Worm (Caenorhabditis elegans): ENCODE results near the gene C34C12.12.
A peak's percentile ranks its signal among the peaks of the same experiment; 100 is the strongest.
"Not testable (repeated sequence)": the region's sequence is repeated elsewhere in the genome, so short reads cannot be mapped to it uniquely, and the experiment has no call there.

C34C12.12 gene

ce11 chrIII:3453486-3453885 lies 492 bp downstream of the C34C12.12 start, which contains the start of gene C34C12.2:
TSS of gene C34C12.2 (plus strand) at chrIII:3453786.
- TF ChIP-seq Y95B8A.8, madf-3, F37B4.10 (GFP tag; IDR thresholded peaks at IDR 0.05): not testable (repeated sequence)

ce11 chrIII:3454045-3454444 lies 1.1 kb downstream of the C34C12.12 start, which contains the start of gene C34C12.1:
TSS of gene C34C12.1 (plus strand) at chrIII:3454345.
- TF ChIP-seq chd-7 (tag; optimal IDR thresholded peaks at IDR 0.05); unc-62 (GFP tag; optimal IDR thresholded peaks at IDR 0.05); ets-4 (GFP tag; optimal IDR thresholded peaks at IDR 0.05): not testable (repeated sequence)

ce11 chrIII:3456226-3456625 lies 3.2 kb downstream of the C34C12.12 start:
- TF ChIP-seq ama-1 (optimal IDR thresholded peaks at IDR 0.05) = peak; percentile 45
- no peak for TF ChIP-seq ama-1 (GFP tag; optimal IDR thresholded peaks at IDR 0.05)
- TF ChIP-seq F55B11.4 (tag; optimal IDR thresholded peaks at IDR 0.05; ENCODE audit: borderline replicate concordance, insufficient read depth) = no peak
- TF ChIP-seq lsy-27 (tag; optimal IDR thresholded peaks at IDR 0.05; ENCODE audit: borderline replicate concordance, insufficient read depth) = peak; percentile 3
- peak; percentile 90 for TF ChIP-seq F33H1.4 (GFP tag; IDR thresholded peaks at IDR 0.05)
- peak; percentile 91 for TF ChIP-seq ceh-100 (GFP tag; IDR thresholded peaks at IDR 0.05)
- TF ChIP-seq hlh-12 (tag; optimal IDR thresholded peaks at IDR 0.05) = no peak
- TF ChIP-seq madf-10 (tag; optimal IDR thresholded peaks at IDR 0.05) = peak; percentile 89
- peak; percentile 83 for TF ChIP-seq F49E8.2 (tag; optimal IDR thresholded peaks at IDR 0.05; ENCODE audit: insufficient read depth)
- no peak for TF ChIP-seq ztf-25 (GFP tag; IDR thresholded peaks at IDR 0.05)
- peak; percentile 95 for TF ChIP-seq ZK185.1 (tag; optimal IDR thresholded peaks at IDR 0.05; ENCODE audit: poor library complexity, severe bottlenecking)
- TF ChIP-seq aptf-3 (GFP tag; IDR thresholded peaks at IDR 0.05) = no peak
- TF ChIP-seq attf-6 (GFP tag; IDR thresholded peaks at IDR 0.05) = no peak
- TF ChIP-seq athp-1 (tag; optimal IDR thresholded peaks at IDR 0.05) = peak; percentile 93
- no peak for TF ChIP-seq die-1 (tag; optimal IDR thresholded peaks at IDR 0.05)
- 0 out of 2 replicates have a peak, but pooled peaks have one; percentile 55 for TF ChIP-seq ztf-28 (GFP tag; IDR thresholded peaks at IDR 0.05)
- TF ChIP-seq mes-4 (tag; optimal IDR thresholded peaks at IDR 0.05) = no peak
- peak; percentile 36 for TF ChIP-seq xnd-1 (tag; optimal IDR thresholded peaks at IDR 0.05)
- peak; percentile 84 for TF ChIP-seq C17E4.6 (GFP tag; IDR thresholded peaks at IDR 0.05)
- TF ChIP-seq ccch-3 (GFP tag; optimal IDR thresholded peaks at IDR 0.05) = no peak
- no peak for TF ChIP-seq sptf-2 (GFP tag; optimal IDR thresholded peaks at IDR 0.05)
- peak; percentile 77 for TF ChIP-seq tbp1 (GFP tag; optimal IDR thresholded peaks at IDR 0.05)
- TF ChIP-seq lin-35 (GFP tag; optimal IDR thresholded peaks at IDR 0.05) = peak; percentile 63 to 98 (median 85)
- TF ChIP-seq F23B12.7 (tag; optimal IDR thresholded peaks at IDR 0.05; ENCODE audit: insufficient read depth) = peak; percentile 92
- peak; percentile 77 for TF ChIP-seq F10E7.11 (tag; optimal IDR thresholded peaks at IDR 0.05)
- TF ChIP-seq F39B2.1 (GFP tag; IDR thresholded peaks at IDR 0.05) = no peak
- TF ChIP-seq akir-1 (GFP tag; optimal IDR thresholded peaks at IDR 0.05) = no peak
- peak; percentile 72 for TF ChIP-seq dpl-1 (GFP tag; optimal IDR thresholded peaks at IDR 0.05)
- peak; percentile 88 for TF ChIP-seq chd-7 (tag; optimal IDR thresholded peaks at IDR 0.05)
- TF ChIP-seq F57A8.1 (GFP tag; optimal IDR thresholded peaks at IDR 0.05) = no peak
- no peak for TF ChIP-seq sdz-38 (tag; optimal IDR thresholded peaks at IDR 0.05)
- TF ChIP-seq ceh-91 (GFP tag; IDR thresholded peaks at IDR 0.05) = peak; percentile 93
- TF ChIP-seq snpc-1.1 (tag; optimal IDR thresholded peaks at IDR 0.05; ENCODE audit: insufficient read depth) = peak; percentile 21
- no peak for TF ChIP-seq rec-8 (tag; optimal IDR thresholded peaks at IDR 0.05)
- TF ChIP-seq B0035.1 (tag; optimal IDR thresholded peaks at IDR 0.05) = peak; percentile 85
- no peak for TF ChIP-seq T07F8.4 (tag; optimal IDR thresholded peaks at IDR 0.05)
- TF ChIP-seq pha-4 (tag; optimal IDR thresholded peaks at IDR 0.05) = peak; percentile 96
- peak; percentile 98 for TF ChIP-seq ztf-26 (tag; optimal IDR thresholded peaks at IDR 0.05)
- peak; percentile 99 for TF ChIP-seq hmg-1.2 (GFP tag; IDR thresholded peaks at IDR 0.05)
